Worm (Caenorhabditis elegans) whole organism, L4/young adult: ENCODE measurements around the gene sams-3.

Experiments
- dao-5 ChIP-seq: sonication (generic microtip); optimal IDR thresholded peaks from 2 replicates; lab custom pipeline; 2016; ENCODE audit warnings: missing genotype, missing genetic modification characterization, moderate library complexity, missing compliant biosample characterization
- him-1 ChIP-seq: sonication (generic microtip); optimal IDR thresholded peaks from 2 replicates; lab custom pipeline; 2016; ENCODE audit warnings: missing genotype, missing genetic modification reagents, missing genetic modification characterization, missing compliant biosample characterization

DNA sequence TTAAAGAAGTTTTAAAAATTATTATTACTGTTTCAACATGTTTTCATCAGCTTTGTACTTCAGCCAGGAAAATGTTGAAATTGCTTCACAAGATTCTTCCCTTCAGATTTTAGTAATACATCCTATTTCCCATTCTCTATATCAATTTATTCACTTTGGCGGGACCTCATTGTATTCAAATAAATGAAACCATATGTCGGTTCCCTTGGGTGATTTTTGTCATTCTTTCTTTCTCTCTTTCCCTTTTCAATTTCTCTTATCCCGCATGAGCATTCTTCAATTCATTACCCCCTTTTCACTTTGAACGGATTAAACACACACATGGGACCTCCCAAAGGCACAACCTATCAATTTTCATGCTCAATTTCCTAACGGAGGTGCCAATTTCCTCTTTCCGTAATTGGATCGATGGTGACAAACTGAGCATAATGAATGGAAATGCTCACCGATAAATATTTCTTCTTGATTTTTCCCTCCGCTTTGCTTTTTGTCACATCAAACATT, 44.9 kb upstream of the sams-3 start:
- TF ChIP-seq dao-5 (tag; lab: Kevin White, UChicago) (no peak), him-1 (tag; lab: Kevin White, UChicago) (no peak)
